Worm (Caenorhabditis elegans) whole organism, late embryonic: ENCODE measurements around the gene ZC15.10.
A peak's percentile ranks its signal among the peaks of the same experiment; 100 is the strongest.

ENCODE experiments used
- C38D4.7 ChIP-seq: fragments of 200-800 bp; sonication (Bioruptor generic); optimal IDR thresholded peaks from 2 replicates; lab custom pipeline; 2018; ENCODE audit warnings: mild to moderate bottlenecking, missing genetic modification characterization, moderate library complexity, missing compliant biosample characterization
- F13H6.1 ChIP-seq: sonication (generic microtip); optimal IDR thresholded peaks from 2 replicates; lab custom pipeline; 2016; ENCODE audit warnings: missing genetic modification characterization, missing compliant biosample characterization
- K02D7.2 ChIP-seq: sonication (generic microtip); optimal IDR thresholded peaks from 2 replicates; lab custom pipeline; 2017; ENCODE audit warnings: mild to moderate bottlenecking, missing genetic modification characterization, missing compliant biosample characterization
- ceh-18 ChIP-seq: sonication (generic microtip); optimal IDR thresholded peaks from 2 replicates; lab custom pipeline; 2016; ENCODE audit warnings: missing genetic modification characterization, missing compliant biosample characterization
- ceh-19 ChIP-seq: fragments of 200-800 bp; sonication (Bioruptor generic); optimal IDR thresholded peaks from 2 replicates; lab custom pipeline; 2018; ENCODE audit warnings: mild to moderate bottlenecking, missing genetic modification characterization, missing compliant biosample characterization
- ceh-22 ChIP-seq: sonication (generic microtip); optimal IDR thresholded peaks from 2 replicates; lab custom pipeline; 2017; ENCODE audit warnings: missing biosample characterization, missing genetic modification characterization
- ceh-34 ChIP-seq: sonication (generic microtip); optimal IDR thresholded peaks from 2 replicates; lab custom pipeline; 2016; ENCODE audit warnings: mild to moderate bottlenecking, missing genetic modification characterization, missing compliant biosample characterization
- ceh-45 ChIP-seq: fragments of 200-800 bp; sonication (Bioruptor generic); IDR thresholded peaks from 2 replicates; pipeline ENCODE4 v1.3.6; 2022; ENCODE audit warnings: missing genetic modification reagents, missing genetic modification characterization, missing compliant biosample characterization
- ceh-48 ChIP-seq: sonication (generic microtip); optimal IDR thresholded peaks from 2 replicates; lab custom pipeline; 2016; ENCODE audit warnings: missing genetic modification characterization, inconsistent platforms, missing compliant biosample characterization
- ceh-6 ChIP-seq: fragments of 200-800 bp; sonication (Bioruptor generic); optimal IDR thresholded peaks from 2 replicates; lab custom pipeline; 2018; ENCODE audit warnings: mild to moderate bottlenecking, missing genetic modification characterization, missing compliant biosample characterization
- che-1 ChIP-seq: sonication (generic microtip); optimal IDR thresholded peaks from 2 replicates; lab custom pipeline; 2016; ENCODE audit warnings: mild to moderate bottlenecking, missing genetic modification characterization, missing compliant biosample characterization
- elt-4 ChIP-seq: sonication (generic microtip); optimal IDR thresholded peaks from 2 replicates; lab custom pipeline; 2016; ENCODE audit warnings: missing genetic modification characterization, missing compliant biosample characterization
- eyg-1 ChIP-seq: sonication (generic microtip); optimal IDR thresholded peaks from 2 replicates; lab custom pipeline; 2016; ENCODE audit warnings: missing genotype, missing genetic modification characterization, missing compliant biosample characterization
- fax-1 ChIP-seq: sonication (generic microtip); optimal IDR thresholded peaks from 2 replicates; lab custom pipeline; 2016; ENCODE audit warnings: missing genotype, missing genetic modification characterization, missing compliant biosample characterization
- fkh-6 ChIP-seq: sonication (generic microtip); optimal IDR thresholded peaks from 2 replicates; lab custom pipeline; 2016; ENCODE audit warnings: missing genetic modification characterization, missing compliant biosample characterization
- hlh-13 ChIP-seq: fragments of 200-800 bp; sonication (Bioruptor generic); optimal IDR thresholded peaks from 2 replicates; lab custom pipeline; 2018; ENCODE audit warnings: mild to moderate bottlenecking, missing genetic modification characterization, missing compliant biosample characterization
- hlh-15 ChIP-seq: sonication (generic microtip); optimal IDR thresholded peaks from 2 replicates; lab custom pipeline; 2016; ENCODE audit warnings: missing genetic modification characterization, missing compliant biosample characterization
- hlh-6 ChIP-seq: sonication (generic microtip); optimal IDR thresholded peaks from 2 replicates; lab custom pipeline; 2016; ENCODE audit warnings: missing genotype, missing genetic modification characterization, missing compliant biosample characterization
- hlh-8 ChIP-seq: sonication (generic microtip); optimal IDR thresholded peaks from 2 replicates; lab custom pipeline; 2016; ENCODE audit warnings: missing genotype, missing genetic modification characterization, missing compliant biosample characterization
- nfya-1 ChIP-seq: sonication (generic microtip); optimal IDR thresholded peaks from 2 replicates; lab custom pipeline; 2017; ENCODE audit warnings: missing genetic modification characterization, mild to moderate bottlenecking, missing compliant biosample characterization, antibody characterized with exemption, moderate library complexity
- nhr-11 ChIP-seq: fragments of 150-350 bp; optimal IDR thresholded peaks from 2 replicates; lab custom pipeline; 2014; ENCODE audit warnings: missing biosample characterization, missing genetic modification characterization
- npax-4 ChIP-seq: sonication (generic microtip); optimal IDR thresholded peaks from 2 replicates; lab custom pipeline; 2016; ENCODE audit warnings: missing genetic modification characterization, missing compliant biosample characterization
- pat-9 ChIP-seq: fragments of 200-800 bp; sonication (Bioruptor generic); optimal IDR thresholded peaks from 2 replicates; lab custom pipeline; 2018; ENCODE audit warnings: mild to moderate bottlenecking, missing genetic modification characterization, moderate library complexity, missing compliant biosample characterization
- pax-1 ChIP-seq: fragments of 150-350 bp; optimal IDR thresholded peaks from 2 replicates; lab custom pipeline; 2014; ENCODE audit warnings: missing biosample characterization, missing genetic modification characterization
- pha-2 ChIP-seq: sonication (generic microtip); optimal IDR thresholded peaks from 2 replicates; lab custom pipeline; 2017; ENCODE audit warnings: mild to moderate bottlenecking, missing genetic modification characterization, missing compliant biosample characterization
- pha-4 ChIP-seq: fragments of 150-350 bp; optimal IDR thresholded peaks from 2 replicates; lab custom pipeline; 2018; ENCODE audit warnings: missing biosample characterization, missing genetic modification reagents, missing genetic modification characterization
- pqm-1 ChIP-seq: sonication (generic microtip); optimal IDR thresholded peaks from 2 replicates; lab custom pipeline; 2016; ENCODE audit warnings: missing genetic modification characterization, missing compliant biosample characterization
- pros-1 ChIP-seq: fragments of 150-350 bp; optimal IDR thresholded peaks from 2 replicates; lab custom pipeline; 2014; ENCODE audit warnings: missing biosample characterization, missing genetic modification reagents, missing genetic modification characterization
- rnt-1 ChIP-seq: sonication (generic microtip); optimal IDR thresholded peaks from 2 replicates; lab custom pipeline; 2016; ENCODE audit warnings: missing genetic modification characterization, missing compliant biosample characterization
- unc-42 ChIP-seq: sonication (generic microtip); optimal IDR thresholded peaks from 2 replicates; lab custom pipeline; 2016; ENCODE audit warnings: missing genotype, missing genetic modification characterization, missing compliant biosample characterization
- unc-55 ChIP-seq: sonication (generic microtip); optimal IDR thresholded peaks from 2 replicates; lab custom pipeline; 2017; ENCODE audit warnings: missing biosample characterization, missing genetic modification reagents, missing genetic modification characterization

The ZC15.10 gene

DNA sequence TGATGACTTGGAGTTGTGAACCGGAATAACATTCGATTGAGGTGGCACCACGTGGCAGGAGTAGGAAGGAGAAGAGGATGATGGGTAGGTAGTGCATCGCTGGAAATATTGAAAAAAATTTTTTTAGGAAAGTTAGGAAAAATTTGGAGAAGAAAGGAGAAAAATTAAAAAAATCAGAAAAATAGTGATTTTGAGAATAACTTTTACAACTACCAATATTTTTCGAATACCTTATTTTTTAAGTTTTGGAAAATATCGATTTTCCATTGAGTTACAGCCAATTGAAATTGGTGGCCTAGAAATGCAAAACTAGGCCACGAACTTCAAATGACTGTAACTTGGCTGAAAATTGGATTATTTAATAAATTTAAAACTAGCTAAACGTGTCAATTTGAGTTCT is 24.7 kb downstream of the ZC15.10 start, which contains the start of gene Y38H6A.5:
TSS of gene Y38H6A.5 (minus strand) at position 101 of the 400 bp plus-strand sequence.
- no peak for TF ChIP-seq pqm-1 (tag; lab: Kevin White, UChicago)
- TF ChIP-seq fkh-6 (tag; lab: Kevin White, UChicago), result no peak
- no peak for TF ChIP-seq fax-1 (tag; lab: Kevin White, UChicago)
- no peak for TF ChIP-seq hlh-6 (tag; lab: Kevin White, UChicago)
- no peak for TF ChIP-seq elt-4 (tag; lab: Kevin White, UChicago)
- no peak for TF ChIP-seq ceh-45 (GFP tag; lab: Robert Waterston, UW)
- TF ChIP-seq rnt-1 (tag; lab: Kevin White, UChicago), result no peak
- no peak for TF ChIP-seq hlh-15
- TF ChIP-seq pax-1 (tag; lab: Kevin White, UChicago), result no peak
- no peak for TF ChIP-seq ceh-6
- TF ChIP-seq nfya-1 (tag; lab: Kevin White, UChicago), result no peak
- no peak for TF ChIP-seq pat-9

DNA sequence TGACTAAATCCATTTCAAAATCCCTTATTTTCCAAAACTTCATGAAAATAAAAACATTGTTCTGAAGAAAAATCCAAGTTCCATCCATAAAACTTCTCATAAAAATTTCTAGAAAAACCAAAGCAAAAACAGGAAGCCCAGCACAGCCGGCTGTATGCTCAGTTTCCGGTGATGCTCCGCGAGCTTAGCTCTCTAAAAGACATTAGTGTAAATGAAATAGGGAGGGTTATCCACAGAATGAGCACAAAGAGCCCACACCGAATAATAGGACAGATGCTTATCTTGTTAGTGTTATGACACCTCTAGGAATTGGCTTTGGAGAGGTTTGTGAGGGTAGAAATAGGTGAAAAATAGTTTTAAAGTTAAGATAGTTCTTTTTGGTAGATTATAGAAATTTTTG is 27.5 kb downstream of the ZC15.10 start:
- TF ChIP-seq fax-1 (tag; lab: Kevin White, UChicago), result no peak
- peak; percentile 38 for TF ChIP-seq unc-42
- no peak for TF ChIP-seq hlh-6 (tag; lab: Kevin White, UChicago)
- no peak for TF ChIP-seq eyg-1
- TF ChIP-seq K02D7.2 (tag; lab: Kevin White, UChicago), result no peak
- TF ChIP-seq, all 69 proteins: peak for 1

DNA sequence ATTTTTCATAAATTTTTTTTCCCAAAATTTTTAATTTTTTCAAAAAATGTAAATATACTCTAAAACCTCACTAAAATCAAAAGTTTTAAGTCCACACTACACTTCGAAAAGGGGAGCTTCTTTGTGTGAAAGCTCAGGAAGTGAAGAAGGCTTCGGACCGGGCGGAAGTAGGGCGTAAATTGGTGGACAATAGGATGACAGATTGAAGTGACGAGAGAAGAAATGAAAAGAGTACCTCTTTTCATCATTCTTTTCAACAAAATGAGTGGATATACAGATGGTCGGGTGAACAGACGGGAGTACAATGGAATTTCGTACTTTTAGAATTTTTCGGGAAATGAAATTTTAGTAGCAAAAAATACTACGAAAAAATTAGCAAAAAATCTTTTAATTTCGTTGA is 28.3 kb downstream of the ZC15.10 start:
- TF ChIP-seq K02D7.2 (tag; lab: Kevin White, UChicago) (no peak), unc-42 (peak; percentile 45)

DNA sequence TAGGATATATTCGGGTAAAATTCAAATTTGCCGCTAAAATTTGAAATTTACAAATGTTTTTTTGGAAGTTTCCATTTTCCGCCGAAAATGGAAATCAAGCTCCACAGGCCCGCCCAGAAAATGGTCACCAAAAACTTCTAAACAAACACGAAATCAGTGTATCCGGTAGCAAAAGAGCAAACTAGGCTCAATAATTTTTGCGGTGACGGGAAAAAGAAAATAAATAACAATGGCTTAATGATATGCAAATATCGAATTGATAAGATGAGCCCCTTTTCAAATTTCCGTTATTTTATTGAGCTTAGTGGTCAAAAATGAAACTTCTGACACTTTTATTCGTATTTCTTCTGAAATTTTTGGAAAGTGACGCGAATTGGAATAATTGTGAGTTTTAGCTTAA is 34.4 kb downstream of the ZC15.10 start, which contains the start of gene Y38H6A.3:
TSS of gene Y38H6A.3 (plus strand) at position 301 of the 400 bp plus-strand sequence.
- no peak for TF ChIP-seq nhr-11 (tag; lab: Kevin White, UChicago)
- no peak for TF ChIP-seq npax-4
- TF ChIP-seq che-1 (tag; lab: Kevin White, UChicago), result no peak
- TF ChIP-seq pax-1 (tag; lab: Kevin White, UChicago), result no peak
- no peak for TF ChIP-seq ceh-22
- TF ChIP-seq ceh-18 (tag; lab: Kevin White, UChicago), result no peak
- no peak for TF ChIP-seq C38D4.7
- no peak for TF ChIP-seq pros-1 (tag; lab: Kevin White, UChicago)
- no peak for TF ChIP-seq ceh-34 (tag; lab: Kevin White, UChicago)
- TF ChIP-seq ceh-6, result no peak
- no peak for TF ChIP-seq fkh-6 (tag; lab: Kevin White, UChicago)
- TF ChIP-seq, all 69 proteins: peak for 0

DNA sequence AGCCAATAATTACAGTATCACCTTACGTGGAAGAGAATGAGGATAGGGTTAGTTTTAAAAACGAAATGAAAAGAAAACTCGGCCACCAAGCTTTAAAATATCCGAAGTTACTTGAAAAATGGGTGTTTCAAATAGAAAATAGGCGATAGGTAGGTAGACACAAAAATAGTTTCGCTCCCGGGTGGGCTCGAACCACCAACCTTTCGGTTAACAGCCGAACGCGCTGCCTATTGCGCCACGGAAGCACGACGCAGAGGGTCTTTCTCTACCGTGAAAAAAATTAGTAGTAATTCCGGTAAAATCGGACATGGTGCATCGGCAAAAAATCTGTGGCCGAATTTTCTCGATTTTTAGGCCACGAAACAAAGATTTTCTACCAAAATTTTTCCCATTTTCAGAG is 37.1 kb downstream of the ZC15.10 start:
- TF ChIP-seq hlh-8 (tag; lab: Kevin White, UChicago) (no peak), fax-1 (tag; lab: Kevin White, UChicago) (no peak), nfya-1 (tag; lab: Kevin White, UChicago) (no peak), hlh-13 (GFP tag; lab: Kevin White, UChicago) (no peak)

DNA sequence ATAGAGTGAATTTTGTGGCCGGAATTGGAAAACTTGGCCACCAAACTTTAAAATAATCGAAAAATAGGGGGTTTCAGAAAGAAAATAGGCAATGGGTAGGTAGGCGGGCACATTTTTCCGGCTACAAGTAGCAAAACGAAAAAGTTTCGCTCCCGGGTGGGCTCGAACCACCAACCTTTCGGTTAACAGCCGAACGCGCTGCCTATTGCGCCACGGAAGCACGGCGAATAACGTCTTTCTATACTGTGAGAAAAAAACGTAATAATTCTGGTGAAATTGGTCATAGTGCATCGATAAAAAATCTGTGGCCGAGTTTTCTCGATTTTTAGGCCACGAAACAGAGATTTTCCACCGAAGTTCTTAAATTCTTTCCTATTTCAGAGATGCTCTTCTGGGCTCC is 39.8 kb downstream of the ZC15.10 start:
- TF ChIP-seq ceh-19 (GFP tag; lab: Kevin White, UChicago) (no peak), pha-4 (no peak), unc-55 (GFP tag; lab: Kevin White, UChicago) (no peak), hlh-6 (tag; lab: Kevin White, UChicago) (no peak), nhr-11 (tag; lab: Kevin White, UChicago) (no peak)

DNA sequence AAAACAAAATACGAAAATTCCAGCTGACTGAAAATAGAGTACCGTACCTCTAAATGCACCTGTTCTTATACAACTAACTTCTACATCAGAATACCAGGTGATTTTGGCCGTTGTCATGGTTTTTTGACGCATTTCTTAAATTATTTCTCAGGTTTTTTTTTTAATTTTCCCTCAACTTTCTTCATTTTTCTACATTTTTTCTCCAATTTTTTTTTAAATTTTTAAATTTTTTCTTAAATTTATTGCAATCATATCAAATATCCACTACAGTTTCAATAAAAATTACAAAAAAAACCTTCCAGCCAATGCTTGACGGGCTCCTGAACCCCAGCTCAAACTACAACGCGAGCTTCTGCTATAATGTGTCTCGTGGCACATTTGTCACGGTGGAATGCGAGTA is 40.7 kb downstream of the ZC15.10 start, which contains the start of gene K02E2.1:
TSS of gene K02E2.1 (plus strand) at position 301 of the 400 bp plus-strand sequence.
- TF ChIP-seq rnt-1 (tag; lab: Kevin White, UChicago), result no peak
- TF ChIP-seq npax-4, result no peak
- no peak for TF ChIP-seq ceh-48
- no peak for TF ChIP-seq pha-2
- TF ChIP-seq unc-55 (GFP tag; lab: Kevin White, UChicago), result no peak
- TF ChIP-seq F13H6.1 (tag; lab: Kevin White, UChicago), result no peak
